Fruit fly (Drosophila melanogaster): Measurements from ENCODE around the gene CG33116.

The CG33116 gene

DNA sequence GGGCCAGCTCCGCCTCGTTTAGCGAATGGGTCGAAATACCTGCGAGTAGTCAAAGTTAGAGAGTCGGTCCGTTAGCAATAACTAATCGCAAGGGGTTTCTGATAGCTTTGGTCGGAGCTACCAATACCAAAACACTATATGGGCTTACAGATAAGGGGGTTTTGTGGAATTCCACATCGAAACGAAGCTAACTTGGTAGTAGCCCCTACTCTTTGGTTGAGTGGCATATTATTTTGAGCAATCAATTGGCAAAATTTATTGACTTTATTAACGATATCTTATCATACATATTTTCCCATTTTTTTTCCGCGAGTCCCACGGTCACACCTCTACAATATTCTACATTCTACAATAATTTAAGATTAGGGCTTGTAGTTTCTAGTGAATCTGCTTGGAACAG, 27.0 kb upstream of the CG33116 start (continued):
- TF ChIP-seq fd64A (GFP tag; optimal IDR thresholded peaks at IDR 0.05): no peak
- TF ChIP-seq Med (GFP tag): peak; percentile 8
- no peak for TF ChIP-seq knrl (GFP tag; IDR thresholded peaks at IDR 0.05; ENCODE audit: partially characterized antibody)
- TF ChIP-seq CG17361 (GFP tag; IDR thresholded peaks at IDR 0.05): no peak
- no peak for TF ChIP-seq tna (GFP tag; IDR thresholded peaks at IDR 0.05; ENCODE audit: partially characterized antibody)
- no peak for TF ChIP-seq CG12104 (GFP tag; optimal IDR thresholded peaks at IDR 0.05)
- no peak for TF ChIP-seq CG12769 (tag; optimal IDR thresholded peaks at IDR 0.05)
- TF ChIP-seq row (GFP tag; IDR thresholded peaks at IDR 0.05): peak; percentile 35; the same call in 1 of the 3 replicates
- TF ChIP-seq caup (GFP tag; optimal IDR thresholded peaks at IDR 0.05; ENCODE audit: severe bottlenecking): no peak
- TF ChIP-seq sug (tag; optimal IDR thresholded peaks at IDR 0.05): peak; percentile 20
- no peak for TF ChIP-seq gcm2 (GFP tag; optimal IDR thresholded peaks at IDR 0.05)
- TF ChIP-seq slou (GFP tag; optimal IDR thresholded peaks at IDR 0.05): no peak
- TF ChIP-seq C15 (GFP tag; IDR thresholded peaks at IDR 0.05): no peak
- TF ChIP-seq Gsc (GFP tag; IDR thresholded peaks at IDR 0.05): no peak
- no peak for TF ChIP-seq CG6854 (GFP tag; optimal IDR thresholded peaks at IDR 0.05)
- no peak for TF ChIP-seq btn (GFP tag; optimal IDR thresholded peaks at IDR 0.05)
- TF ChIP-seq CG31388 (GFP tag; optimal IDR thresholded peaks at IDR 0.05): no peak
- no peak for TF ChIP-seq zen2 (GFP tag; IDR thresholded peaks at IDR 0.05; ENCODE audit: partially characterized antibody)
- TF ChIP-seq CG7357 (GFP tag; IDR thresholded peaks at IDR 0.05): 0 out of 3 replicates have a peak, but pooled peaks have one; percentile 18
- no peak for TF ChIP-seq CG2678 (tag; optimal IDR thresholded peaks at IDR 0.05)
- TF ChIP-seq CG10274 (GFP tag; optimal IDR thresholded peaks at IDR 0.05): peak; percentile 97
- TF ChIP-seq gsb (GFP tag; IDR thresholded peaks at IDR 0.05): no peak
- no peak for TF ChIP-seq tgo (GFP tag; IDR thresholded peaks at IDR 0.05)
- TF ChIP-seq fru (optimal IDR thresholded peaks at IDR 0.05): no peak

DNA sequence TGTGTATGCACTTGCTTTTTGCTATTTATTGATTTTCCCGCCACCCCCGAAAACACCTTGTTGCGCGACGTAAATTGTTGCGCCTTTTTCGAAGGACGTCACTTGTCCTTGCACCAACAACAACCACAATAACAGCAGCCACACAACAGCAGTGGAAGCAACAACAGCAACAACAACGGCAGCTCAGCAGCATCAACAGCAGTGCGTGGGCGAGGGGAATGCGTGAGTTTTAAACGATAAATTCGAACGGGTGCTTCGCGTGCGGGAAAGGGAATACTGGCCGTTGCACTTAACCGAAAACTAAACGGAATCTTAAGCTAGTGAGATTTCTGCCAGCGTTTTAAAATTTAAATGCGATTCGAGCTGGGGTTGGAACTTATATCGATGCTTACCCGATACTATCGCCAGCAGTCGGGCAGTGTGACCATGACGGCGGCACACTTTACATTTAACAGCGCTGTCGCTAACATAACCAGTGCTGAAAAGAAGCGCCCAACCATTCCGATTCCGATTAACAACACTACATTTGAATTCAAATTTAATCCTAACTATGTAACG, 24.8 kb upstream of the CG33116 start, which contains the start of gene cyst:
cyst (minus strand) TSS at position 404 of the 558 bp plus-strand sequence.
- TF ChIP-seq ftz-f1 (GFP tag; optimal IDR thresholded peaks at IDR 0.05): peak; percentile 67
- no peak for TF ChIP-seq CG7357 (GFP tag; IDR thresholded peaks at IDR 0.05)
- TF ChIP-seq CG31388 (GFP tag; optimal IDR thresholded peaks at IDR 0.05): no peak
- no peak for TF ChIP-seq CG1233 (GFP tag; optimal IDR thresholded peaks at IDR 0.05)
- 0 out of 2 replicates have a peak, but pooled peaks have one; percentile 21 for TF ChIP-seq ssp (GFP tag; IDR thresholded peaks at IDR 0.05)
- no peak for TF ChIP-seq ash1 (GFP tag; optimal IDR thresholded peaks at IDR 0.05)
- peak; percentile 14 for TF ChIP-seq CG13123 (GFP tag; optimal IDR thresholded peaks at IDR 0.05)
- TF ChIP-seq Sox100B (GFP tag; optimal IDR thresholded peaks at IDR 0.05): no peak
- no peak for TF ChIP-seq so (GFP tag; IDR thresholded peaks at IDR 0.05)
- TF ChIP-seq Hr39 (optimal IDR thresholded peaks at IDR 0.05): no peak
- TF ChIP-seq odd (GFP tag; optimal IDR thresholded peaks at IDR 0.05): no peak
- TF ChIP-seq org-1 (GFP tag; optimal IDR thresholded peaks at IDR 0.05): no peak
- no peak for TF ChIP-seq CG16779 (GFP tag; IDR thresholded peaks at IDR 0.05)
- peak; percentile 34 for TF ChIP-seq maf-S (GFP tag; optimal IDR thresholded peaks at IDR 0.05)
- no peak for TF ChIP-seq Oli (tag; optimal IDR thresholded peaks at IDR 0.05)
- peak; percentile 86 for TF ChIP-seq CG17186 (GFP tag; optimal IDR thresholded peaks at IDR 0.05)
- no peak for TF ChIP-seq Nf-YA (GFP tag; IDR thresholded peaks at IDR 0.05)
- TF ChIP-seq Hmr (GFP tag; optimal IDR thresholded peaks at IDR 0.05): peak; percentile 71
- peak; percentile 12 for TF ChIP-seq CG4820 (GFP tag; optimal IDR thresholded peaks at IDR 0.05)
- peak; percentile 96 for TF ChIP-seq zen2 (GFP tag; IDR thresholded peaks at IDR 0.05; ENCODE audit: partially characterized antibody)
- TF ChIP-seq bigmax (GFP tag; optimal IDR thresholded peaks at IDR 0.05): no peak
- TF ChIP-seq sens (GFP tag): peak; percentile 83
- peak; percentile 96 for TF ChIP-seq hbn (GFP tag; IDR thresholded peaks at IDR 0.05; ENCODE audit: partially characterized antibody)
- no peak for TF ChIP-seq seq (GFP tag; IDR thresholded peaks at IDR 0.05)
- TF ChIP-seq insv (GFP tag; optimal IDR thresholded peaks at IDR 0.05): peak in 1 of 2 experiments; percentile 39
- TF ChIP-seq inv (GFP tag; IDR thresholded peaks at IDR 0.05; ENCODE audit: partially characterized antibody): peak; percentile 94
- no peak for TF ChIP-seq CG7372 (GFP tag; IDR thresholded peaks at IDR 0.05)
- TF ChIP-seq caup (GFP tag; optimal IDR thresholded peaks at IDR 0.05; ENCODE audit: severe bottlenecking): no peak
- TF ChIP-seq CG12769 (tag; optimal IDR thresholded peaks at IDR 0.05): no peak
- no peak for TF ChIP-seq Blimp-1 (GFP tag; optimal IDR thresholded peaks at IDR 0.05)
- no peak for TF ChIP-seq CG5953 (GFP tag; IDR thresholded peaks at IDR 0.05)
- TF ChIP-seq Rfx (GFP tag; IDR thresholded peaks at IDR 0.05): peak; percentile 68
